Fruit fly (Drosophila melanogaster) whole organism, wandering third instar larva: Measurements from ENCODE around the gene stet.

Source experiments
- Abd-B ChIP-seq: fragments of >200 bp; optimal IDR thresholded peaks from 2 replicates; lab custom pipeline; 2017; ENCODE audit warnings: missing biosample characterization, missing genetic modification characterization
- CG32264 ChIP-seq: fragments of 200-800 bp; sonication (Bioruptor generic); optimal IDR thresholded peaks from 2 replicates; lab custom pipeline; 2016; ENCODE audit warnings: missing biosample characterization, missing genetic modification characterization
- CG9705 ChIP-seq: fragments of 200-800 bp; sonication (Bioruptor generic); optimal IDR thresholded peaks from 2 replicates; lab custom pipeline; 2018; ENCODE audit warnings: missing biosample characterization, mild to moderate bottlenecking, missing genetic modification characterization
- CrebA ChIP-seq: fragments of 200-800 bp; sonication (Bioruptor generic); optimal IDR thresholded peaks from 2 replicates; lab custom pipeline; 2016; ENCODE audit warnings: missing biosample characterization, mild to moderate bottlenecking, missing genetic modification characterization, borderline replicate concordance
- Dfd ChIP-seq: fragments of >200 bp; optimal IDR thresholded peaks from 2 replicates; lab custom pipeline; 2017; ENCODE audit warnings: missing biosample characterization, missing genetic modification characterization
- Dif ChIP-seq: fragments of 200-275, 200-300 bp; sonication (Bioruptor generic); optimal IDR thresholded peaks from 2 replicates; lab custom pipeline; 2018; ENCODE audit warnings: missing biosample characterization, missing genetic modification characterization; ENCODE audit not compliant: partially characterized antibody
- GATAd ChIP-seq: sonication (Bioruptor generic); optimal IDR thresholded peaks from 2 replicates; lab custom pipeline; 2016; ENCODE audit warnings: missing biosample characterization, missing genetic modification characterization
- HLH106 ChIP-seq: fragments of 200-800 bp; optimal IDR thresholded peaks from 3 replicates; lab custom pipeline; 2019; ENCODE audit warnings: missing biosample characterization, mild to moderate bottlenecking, missing genetic modification characterization, moderate library complexity
- Hnf4 ChIP-seq: fragments of 200-800 bp; sonication (Bioruptor generic); optimal IDR thresholded peaks from 2 replicates; lab custom pipeline; 2016; ENCODE audit warnings: missing biosample characterization, mild to moderate bottlenecking, missing genetic modification characterization
- Hr78 ChIP-seq: fragments of >200 bp; optimal IDR thresholded peaks from 2 replicates; lab custom pipeline; 2017; ENCODE audit warnings: missing biosample characterization, missing genetic modification characterization
- Hr83 ChIP-seq: fragments of 200-300 bp; sonication (Bioruptor generic); optimal IDR thresholded peaks from 2 replicates; lab custom pipeline; 2016; ENCODE audit warnings: missing biosample characterization, mild to moderate bottlenecking, missing genetic modification characterization, moderate library complexity; ENCODE audit not compliant: poor library complexity, severe bottlenecking
- Jra ChIP-seq: sonication (Bioruptor generic); optimal IDR thresholded peaks from 2 replicates; lab custom pipeline; 2016; ENCODE audit warnings: missing biosample characterization, missing genetic modification characterization
- Mio ChIP-seq: sonication (Bioruptor generic); optimal IDR thresholded peaks from 2 replicates; lab custom pipeline; 2016; ENCODE audit warnings: missing biosample characterization, missing genetic modification characterization
- Myc ChIP-seq: fragments of >200 bp; optimal IDR thresholded peaks from 2 replicates; lab custom pipeline; 2017
- N ChIP-seq: fragments of >200 bp; optimal IDR thresholded peaks from 2 replicates; lab custom pipeline; 2018; ENCODE audit warnings: missing biosample characterization, missing external identifiers, missing genetic modification characterization
- OdsH ChIP-seq: fragments of 200-800 bp; sonication (Bioruptor generic); optimal IDR thresholded peaks from 2 replicates; lab custom pipeline; 2016; ENCODE audit warnings: missing biosample characterization, mild to moderate bottlenecking, missing genetic modification characterization
- Rel ChIP-seq, 2 experiments: fragments of 200-800 bp; sonication (Bioruptor generic) in 1 of 2; optimal IDR thresholded peaks; 2 replicates in 1 of 2; 3 replicates in 1 of 2; lab custom pipeline; 2016 to 2019; ENCODE audit warnings: mild to moderate bottlenecking in 2 of 2, missing biosample characterization in 2 of 2, missing genetic modification characterization in 2 of 2, moderate library complexity in 1 of 2
- Sp1 ChIP-seq: fragments of 200-800 bp; sonication (Bioruptor generic); optimal IDR thresholded peaks from 3 replicates; lab custom pipeline; 2019; ENCODE audit warnings: missing biosample characterization, mild to moderate bottlenecking, missing genetic modification characterization, moderate library complexity
- Vsx2 ChIP-seq: fragments of 200-300, 225-300 bp; sonication (Bioruptor generic); optimal IDR thresholded peaks from 2 replicates; lab custom pipeline; 2018; ENCODE audit warnings: missing biosample characterization, missing genetic modification characterization; ENCODE audit not compliant: partially characterized antibody
- br ChIP-seq: fragments of 200-800 bp; sonication (Bioruptor generic); optimal IDR thresholded peaks from 2 replicates; lab custom pipeline; 2016; ENCODE audit warnings: missing biosample characterization, missing genetic modification characterization
- brk ChIP-seq: fragments of 200-800 bp; sonication (Bioruptor generic); optimal IDR thresholded peaks from 2 replicates; lab custom pipeline; 2016; ENCODE audit warnings: missing biosample characterization, mild to moderate bottlenecking, missing genetic modification characterization
- dl ChIP-seq, 2 experiments: fragments of 175-275, 200-275 bp in 1 of 2; fragments of 200-275 bp in 1 of 2; sonication (Bioruptor generic); optimal IDR thresholded peaks; lab custom pipeline; 2018; ENCODE audit warnings: mild to moderate bottlenecking in 2 of 2, missing biosample characterization in 2 of 2, missing genetic modification characterization in 2 of 2, moderate library complexity in 2 of 2; ENCODE audit not compliant: partially characterized antibody in 2 of 2, insufficient read depth in 1 of 2
- dmrt93B ChIP-seq: fragments of 200-800 bp; sonication (Bioruptor generic); optimal IDR thresholded peaks from 2 replicates; lab custom pipeline; 2018; ENCODE audit warnings: missing biosample characterization, mild to moderate bottlenecking, missing genetic modification characterization
- dsf ChIP-seq: sonication (Bioruptor generic); optimal IDR thresholded peaks from 2 replicates; lab custom pipeline; 2016; ENCODE audit warnings: missing biosample characterization, missing genetic modification characterization, borderline replicate concordance
- ey ChIP-seq: fragments of 200-800 bp; sonication (Bioruptor generic); optimal IDR thresholded peaks from 2 replicates; lab custom pipeline; 2016; ENCODE audit warnings: missing biosample characterization, missing genetic modification characterization
- foxo ChIP-seq, 2 experiments: fragments of 200-800 bp; sonication (Bioruptor generic); optimal IDR thresholded peaks; 2 replicates in 1 of 2; 3 replicates in 1 of 2; lab custom pipeline; 2016 to 2017; ENCODE audit warnings: missing biosample characterization in 2 of 2, missing genetic modification characterization in 2 of 2
- fru ChIP-seq: fragments of 200-800 bp; sonication (Bioruptor generic); optimal IDR thresholded peaks from 3 replicates; lab custom pipeline; 2016; ENCODE audit warnings: missing biosample characterization, mild to moderate bottlenecking, missing genetic modification characterization
- h ChIP-seq: fragments of 200-800 bp; sonication (Bioruptor generic); optimal IDR thresholded peaks from 3 replicates; lab custom pipeline; 2016; ENCODE audit warnings: missing biosample characterization, mild to moderate bottlenecking, missing genetic modification characterization
- jim ChIP-seq: fragments of 175-275, 200-325 bp; sonication (Bioruptor generic); optimal IDR thresholded peaks from 2 replicates; lab custom pipeline; 2016; ENCODE audit warnings: missing biosample characterization, mild to moderate bottlenecking, missing genetic modification characterization
- lola ChIP-seq: fragments of >200 bp; optimal IDR thresholded peaks from 2 replicates; lab custom pipeline; 2017; ENCODE audit warnings: missing biosample characterization, missing genetic modification characterization
- pan ChIP-seq: fragments of >200 bp; optimal IDR thresholded peaks from 2 replicates; lab custom pipeline; 2017
- psq ChIP-seq: fragments of 200-800 bp; sonication (Bioruptor generic); optimal IDR thresholded peaks from 3 replicates; lab custom pipeline; 2017; ENCODE audit warnings: missing biosample characterization, mild to moderate bottlenecking, missing genetic modification characterization, moderate library complexity
- rgr ChIP-seq: fragments of 200-800 bp; sonication (Bioruptor generic); optimal IDR thresholded peaks from 3 replicates; lab custom pipeline; 2016; ENCODE audit warnings: missing biosample characterization, mild to moderate bottlenecking, missing genetic modification characterization
- sage ChIP-seq: fragments of 200-800 bp; sonication (Bioruptor generic); optimal IDR thresholded peaks from 2 replicates; lab custom pipeline; 2016; ENCODE audit warnings: missing biosample characterization, mild to moderate bottlenecking, missing genetic modification characterization
- sv ChIP-seq: fragments of 200-800 bp; sonication (Bioruptor generic); optimal IDR thresholded peaks from 3 replicates; lab custom pipeline; 2016; ENCODE audit warnings: missing biosample characterization, missing genetic modification characterization
- tai ChIP-seq: sonication (Bioruptor generic); optimal IDR thresholded peaks from 2 replicates; lab custom pipeline; 2016; ENCODE audit warnings: missing biosample characterization, missing genetic modification characterization
- usp ChIP-seq: fragments of >200 bp; optimal IDR thresholded peaks from 2 replicates; lab custom pipeline; 2017; ENCODE audit warnings: missing biosample characterization, missing genetic modification characterization
- woc ChIP-seq: sonication (Bioruptor generic); optimal IDR thresholded peaks from 2 replicates; lab custom pipeline; 2016; ENCODE audit warnings: missing biosample characterization, mild to moderate bottlenecking, missing genetic modification characterization

stet gene

dm6 chr3L:1450940-1451339 lies 38.4 kb downstream of the stet start:
- TF ChIP-seq br (GFP tag; lab: Kevin White, UChicago) (peak; percentile 3), dmrt93B (no peak), rgr (GFP tag; lab: Kevin White, UChicago) (peak; percentile 25), h (GFP tag; lab: Kevin White, UChicago) (peak; percentile 6), woc (peak; percentile 10), fru (GFP tag; lab: Kevin White, UChicago) (peak; percentile 11), foxo (GFP tag; optimal IDR thresholded peaks at IDR 0.05; lab: Kevin White, UChicago) (peak in 1 of 2 experiments; percentile 11), tai (no peak), ey (GFP tag; lab: Kevin White, UChicago) (peak; percentile 7)

- TF ChIP-seq Mio (GFP tag; lab: Kevin White, UChicago) (no peak), Rel (GFP tag; optimal IDR thresholded peaks at IDR 0.05; lab: Kevin White, UChicago) (no peak), Rel (tag; optimal IDR thresholded peaks at IDR 0.05; lab: Kevin White, UChicago) (no peak), Sp1 (GFP tag; lab: Kevin White, UChicago) (no peak), h (GFP tag; lab: Kevin White, UChicago) (no peak), fru (GFP tag; lab: Kevin White, UChicago) (no peak), tai (no peak), Jra (no peak), usp (GFP tag; lab: Kevin White, UChicago) (no peak), dsf (no peak), Hr83 (GFP tag; lab: Kevin White, UChicago) (no peak), Dif (no peak), woc (no peak), sv (GFP tag; lab: Kevin White, UChicago) (no peak)
These were observed 41.4 kb downstream of the stet start for dm6 chr3L:1447803-1448517.

- TF ChIP-seq Abd-B (no peak), dmrt93B (peak; percentile 88), Dfd (GFP tag; lab: Kevin White, UChicago) (no peak), sv (GFP tag; lab: Kevin White, UChicago) (peak; percentile 76), tai (peak; percentile 93), Vsx2 (no peak), dsf (peak; percentile 82), Rel (GFP tag; optimal IDR thresholded peaks at IDR 0.05; lab: Kevin White, UChicago) (peak; percentile 96), Rel (tag; optimal IDR thresholded peaks at IDR 0.05; lab: Kevin White, UChicago) (peak; percentile 79), Hnf4 (peak; percentile 97), Jra (peak; percentile 95), Mio (GFP tag; lab: Kevin White, UChicago) (peak; percentile 68), jim (GFP tag; lab: Kevin White, UChicago) (no peak), rgr (GFP tag; lab: Kevin White, UChicago) (peak; percentile 98), dl (GFP tag; optimal IDR thresholded peaks at IDR 0.05; lab: Kevin White, UChicago; ENCODE audit: insufficient read depth in 1 of 2, partially characterized antibody in 2 of 2) (no peak), pan (lab: Kevin White, UChicago) (peak; percentile 66), Hr78 (GFP tag; lab: Kevin White, UChicago) (no peak), Hr83 (GFP tag; lab: Kevin White, UChicago) (peak; percentile 76), CG9705 (GFP tag; lab: Kevin White, UChicago) (peak; percentile 73), brk (peak; percentile 96), sage (GFP tag; lab: Kevin White, UChicago) (peak; percentile 94), HLH106 (tag; lab: Kevin White, UChicago) (peak; percentile 97), br (GFP tag; lab: Kevin White, UChicago) (peak; percentile 97), N (GFP tag; lab: Kevin White, UChicago) (no peak), psq (GFP tag; lab: Kevin White, UChicago) (peak; percentile 98), Dif (no peak), CrebA (GFP tag; lab: Kevin White, UChicago) (peak; percentile 86), lola (no peak), woc (peak; percentile 98), Sp1 (GFP tag; lab: Kevin White, UChicago) (peak; percentile 97), fru (GFP tag; lab: Kevin White, UChicago) (peak; percentile 97), ey (GFP tag; lab: Kevin White, UChicago) (peak; percentile 97), Myc (lab: Kevin White, UChicago) (no peak), foxo (GFP tag; optimal IDR thresholded peaks at IDR 0.05; lab: Kevin White, UChicago) (peak; percentile 81 to 97), CG32264 (GFP tag; lab: Kevin White, UChicago) (peak; percentile 94), h (GFP tag; lab: Kevin White, UChicago) (peak; percentile 98), usp (GFP tag; lab: Kevin White, UChicago) (no peak), GATAd (GFP tag; lab: Kevin White, UChicago) (peak; percentile 75), OdsH (GFP tag; lab: Kevin White, UChicago) (peak; percentile 97)
- TF ChIP-seq, all 38 proteins: peak for 27
These were observed 46.4 kb downstream of the stet start for dm6 chr3L:1442906-1443305.
